Fruit fly (Drosophila melanogaster): ENCODE data around the gene MED6.

The MED6 gene

dm6 chr3R:9777941-9778360 lies 9.2 kb upstream of the MED6 start, which contains the start of gene RpS29 (continued):
- TF ChIP-seq chn (GFP tag; optimal IDR thresholded peaks at IDR 0.05) (peak; percentile 82), Med (GFP tag) (peak; percentile 99), CG13424 (tag; optimal IDR thresholded peaks at IDR 0.05) (peak; percentile 62), GATAe (GFP tag; conservative IDR thresholded peaks at IDR 0.05) (no peak; the same call in 1 of the 2 replicates), dysf (GFP tag; IDR thresholded peaks at IDR 0.05) (peak; percentile 80), CG1832 (GFP tag; optimal IDR thresholded peaks at IDR 0.05) (no peak), CG31441 (GFP tag; IDR thresholded peaks at IDR 0.05) (peak; percentile 51; the same call in 1 of the 2 replicates), CG12659 (GFP tag; optimal IDR thresholded peaks at IDR 0.05) (peak; percentile 92), z (GFP tag; IDR thresholded peaks at IDR 0.05) (no peak), br (optimal IDR thresholded peaks at IDR 0.05) (no peak), CG3065 (GFP tag; optimal IDR thresholded peaks at IDR 0.05) (peak; percentile 29), CG16863 (GFP tag; optimal IDR thresholded peaks at IDR 0.05) (peak; percentile 77), hth (optimal IDR thresholded peaks at IDR 0.05) (no peak), CG2202 (tag; optimal IDR thresholded peaks at IDR 0.05) (peak; percentile 47), pzg (GFP tag; optimal IDR thresholded peaks at IDR 0.05) (peak; percentile 100), CG2712 (tag; optimal IDR thresholded peaks at IDR 0.05) (peak; percentile 73), CG10654 (GFP tag; optimal IDR thresholded peaks at IDR 0.05) (peak; percentile 82), Lim3 (GFP tag; IDR thresholded peaks at IDR 0.05) (peak; percentile 46; the same call in 1 of the 2 replicates), Doc3 (GFP tag; IDR thresholded peaks at IDR 0.05; ENCODE audit: partially characterized antibody) (peak; percentile 85), CG9437 (GFP tag; optimal IDR thresholded peaks at IDR 0.05) (no peak), Nf-YA (GFP tag; IDR thresholded peaks at IDR 0.05) (peak; percentile 59), tgo (GFP tag; IDR thresholded peaks at IDR 0.05) (peak; percentile 65), az2 (GFP tag; optimal IDR thresholded peaks at IDR 0.05) (peak; percentile 69), CG32772 (GFP tag; IDR thresholded peaks at IDR 0.05) (peak; percentile 74), Max (GFP tag; optimal IDR thresholded peaks at IDR 0.05) (peak; percentile 76), row (GFP tag; IDR thresholded peaks at IDR 0.05) (peak; percentile 75), hkb (optimal IDR thresholded peaks at IDR 0.05) (no peak), hkb (GFP tag; IDR thresholded peaks at IDR 0.05) (peak; percentile 52), CG10321 (GFP tag; IDR thresholded peaks at IDR 0.05) (peak; percentile 54; the same call in 1 of the 2 replicates), Ets97D (GFP tag; optimal IDR thresholded peaks at IDR 0.05) (peak; percentile 98), HmgD (GFP tag; optimal IDR thresholded peaks at IDR 0.05) (peak; percentile 92), CG7928 (GFP tag; optimal IDR thresholded peaks at IDR 0.05) (peak; percentile 74), CG7839 (tag; optimal IDR thresholded peaks at IDR 0.05) (peak; percentile 66), oc (tag; optimal IDR thresholded peaks at IDR 0.05) (peak; percentile 63), CG9817 (tag; optimal IDR thresholded peaks at IDR 0.05) (peak; percentile 83), CG14050 (GFP tag; IDR thresholded peaks at IDR 0.05) (peak; percentile 60), ase (GFP tag; IDR thresholded peaks at IDR 0.05) (peak; percentile 65; the same call in 2 of the 3 replicates), YL-1 (GFP tag; optimal IDR thresholded peaks at IDR 0.05) (peak; percentile 99), chm (GFP tag; IDR thresholded peaks at IDR 0.05) (peak; percentile 79), CTCF (GFP tag; optimal IDR thresholded peaks at IDR 0.05) (peak; percentile 46), CG11456 (GFP tag; IDR thresholded peaks at IDR 0.05) (peak; percentile 95), grn (GFP tag; optimal IDR thresholded peaks at IDR 0.05) (peak; percentile 61), schlank (tag; optimal IDR thresholded peaks at IDR 0.05) (peak; percentile 85), ci (GFP tag; IDR thresholded peaks at IDR 0.05) (peak; percentile 93), CG2116 (GFP tag; optimal IDR thresholded peaks at IDR 0.05) (peak; percentile 98), peb (GFP tag; IDR thresholded peaks at IDR 0.05) (0 out of 2 replicates have a peak, but pooled peaks have one; percentile 17), bowl (GFP tag; IDR thresholded peaks at IDR 0.05) (no peak; the same call in 1 of the 2 replicates), CG3995 (GFP tag; optimal IDR thresholded peaks at IDR 0.05) (peak; percentile 74), Six4 (GFP tag; optimal IDR thresholded peaks at IDR 0.05) (peak; percentile 61), gcm2 (GFP tag; optimal IDR thresholded peaks at IDR 0.05) (peak; percentile 62), dm (GFP tag; optimal IDR thresholded peaks at IDR 0.05) (peak; percentile 97), zf30C (GFP tag; optimal IDR thresholded peaks at IDR 0.05) (peak; percentile 57), Nf-YB (GFP tag; optimal IDR thresholded peaks at IDR 0.05) (peak; percentile 49)
